Fruit fly (Drosophila melanogaster): ENCODE measurements around the gene CG7044.

CG7044 gene

DNA sequence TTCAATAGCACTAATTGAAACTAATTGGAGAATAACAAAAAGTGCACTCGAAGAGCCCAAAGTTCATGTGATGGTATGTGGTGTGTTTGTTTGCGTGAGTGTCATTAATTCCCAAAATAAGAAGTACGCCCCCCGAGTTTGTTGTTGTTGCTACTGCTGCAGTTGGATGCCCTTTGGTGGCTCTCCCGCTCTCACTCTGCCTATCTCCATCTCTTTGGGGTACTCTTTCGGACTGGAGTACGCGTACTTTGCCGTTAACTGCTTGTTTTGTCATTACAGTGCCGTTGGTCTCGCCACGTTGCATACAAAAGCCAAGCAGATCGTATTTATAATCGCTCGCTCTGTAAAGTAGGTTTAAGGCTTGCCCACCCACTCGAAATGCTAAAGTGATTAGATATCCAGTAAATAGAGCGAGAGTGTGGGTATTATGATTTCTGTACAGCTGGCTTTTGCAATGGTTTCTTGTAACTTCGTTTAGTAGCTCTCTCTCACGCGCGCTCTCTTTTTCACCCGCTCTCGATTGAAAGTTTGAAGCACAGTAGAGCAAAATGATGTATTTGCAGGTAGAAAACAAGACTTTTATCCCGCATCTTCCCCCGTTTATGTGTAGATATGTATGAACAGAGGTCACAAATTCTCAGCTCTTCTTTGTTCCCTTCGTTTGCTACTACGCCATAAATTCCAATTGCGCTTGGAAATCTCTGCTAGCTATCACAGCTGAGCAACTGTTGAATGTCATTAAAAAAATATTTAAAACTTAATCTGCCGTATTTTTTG lies 10.6 kb upstream of the CG7044 start (continued):
- no peak for TF ChIP-seq CG43689 (GFP tag; IDR thresholded peaks at IDR 0.05)
- no peak for TF ChIP-seq Bgb (GFP tag; IDR thresholded peaks at IDR 0.05; ENCODE audit: partially characterized antibody)
- peak; percentile 3 for TF ChIP-seq CG6813 (GFP tag; optimal IDR thresholded peaks at IDR 0.05)
- TF ChIP-seq Aef1 (GFP tag; IDR thresholded peaks at IDR 0.05): no peak
- TF ChIP-seq CG11696 (GFP tag; IDR thresholded peaks at IDR 0.05): no peak
- no peak for TF ChIP-seq CG4404 (GFP tag; IDR thresholded peaks at IDR 0.05)
- no peak for TF ChIP-seq CG12744 (GFP tag; optimal IDR thresholded peaks at IDR 0.05)
- no peak for TF ChIP-seq amos (GFP tag; IDR thresholded peaks at IDR 0.05; ENCODE audit: partially characterized antibody)
- no peak for TF ChIP-seq CG10267 (tag; optimal IDR thresholded peaks at IDR 0.05)
- TF ChIP-seq Blimp-1 (GFP tag; optimal IDR thresholded peaks at IDR 0.05): peak; percentile 34
- peak; percentile 53 for TF ChIP-seq lab (GFP tag; optimal IDR thresholded peaks at IDR 0.05)
- no peak for TF ChIP-seq CkIIα-i1 (GFP tag; IDR thresholded peaks at IDR 0.05)
- TF ChIP-seq CG32772 (GFP tag; IDR thresholded peaks at IDR 0.05): 0 out of 2 replicates have a peak, but pooled peaks have one; percentile 30
- no peak for TF ChIP-seq HLHmδ (GFP tag; optimal IDR thresholded peaks at IDR 0.05)
- no peak for TF ChIP-seq CG6854 (GFP tag; optimal IDR thresholded peaks at IDR 0.05)
- TF ChIP-seq CG18619 (GFP tag; optimal IDR thresholded peaks at IDR 0.05): no peak
- TF ChIP-seq jumu (GFP tag; optimal IDR thresholded peaks at IDR 0.05): no peak
- TF ChIP-seq lbe (GFP tag; optimal IDR thresholded peaks at IDR 0.05): no peak
- no peak; the same call in 1 of the 2 replicates for TF ChIP-seq crol (GFP tag; IDR thresholded peaks at IDR 0.05)
- no peak for TF ChIP-seq Rx (GFP tag; IDR thresholded peaks at IDR 0.05)
- TF ChIP-seq Tbp (GFP tag; optimal IDR thresholded peaks at IDR 0.05): no peak
- TF ChIP-seq CG11085 (GFP tag; IDR thresholded peaks at IDR 0.05): no peak
- TF ChIP-seq chm (GFP tag; IDR thresholded peaks at IDR 0.05): no peak
- peak; percentile 72 for TF ChIP-seq CG3163 (GFP tag; optimal IDR thresholded peaks at IDR 0.05)
- TF ChIP-seq gsb-n (tag; optimal IDR thresholded peaks at IDR 0.05): no peak
- TF ChIP-seq ci (GFP tag; IDR thresholded peaks at IDR 0.05): no peak
- no peak for TF ChIP-seq trem (tag; optimal IDR thresholded peaks at IDR 0.05)
- peak; percentile 26 for TF ChIP-seq shn (GFP tag; optimal IDR thresholded peaks at IDR 0.05)
- no peak for TF ChIP-seq lov (optimal IDR thresholded peaks at IDR 0.05)
- no peak for TF ChIP-seq lov (GFP tag; IDR thresholded peaks at IDR 0.05)
- peak; percentile 69 for TF ChIP-seq gem (tag; optimal IDR thresholded peaks at IDR 0.05)
- no peak for TF ChIP-seq inv (GFP tag; IDR thresholded peaks at IDR 0.05; ENCODE audit: partially characterized antibody)
- TF ChIP-seq seq (GFP tag; IDR thresholded peaks at IDR 0.05): peak; percentile 38; the same call in 1 of the 2 replicates
- TF ChIP-seq CG4424 (GFP tag; optimal IDR thresholded peaks at IDR 0.05): peak; percentile 39
- no peak for TF ChIP-seq hth (optimal IDR thresholded peaks at IDR 0.05)
- TF ChIP-seq B-H1 (GFP tag; IDR thresholded peaks at IDR 0.05): no peak
- TF ChIP-seq ssp (GFP tag; IDR thresholded peaks at IDR 0.05): no peak
- TF ChIP-seq Mad (GFP tag; optimal IDR thresholded peaks at IDR 0.05): no peak
- TF ChIP-seq dmrt11E (tag; optimal IDR thresholded peaks at IDR 0.05): no peak
- TF ChIP-seq Sox102F (GFP tag; optimal IDR thresholded peaks at IDR 0.05): peak; percentile 49
- no peak for TF ChIP-seq slou (GFP tag; optimal IDR thresholded peaks at IDR 0.05)
- TF ChIP-seq H15 (GFP tag; IDR thresholded peaks at IDR 0.05): no peak
- TF ChIP-seq jing (GFP tag; optimal IDR thresholded peaks at IDR 0.05): no peak
- TF ChIP-seq CG8924 (tag; optimal IDR thresholded peaks at IDR 0.05): peak; percentile 5
- no peak for TF ChIP-seq CG18476 (GFP tag; optimal IDR thresholded peaks at IDR 0.05)
- TF ChIP-seq sima (GFP tag; optimal IDR thresholded peaks at IDR 0.05): no peak
- peak; percentile 14 for TF ChIP-seq odd (GFP tag; optimal IDR thresholded peaks at IDR 0.05)
- no peak for TF ChIP-seq NFAT (GFP tag; IDR thresholded peaks at IDR 0.05)
- TF ChIP-seq CG12769 (tag; optimal IDR thresholded peaks at IDR 0.05): peak; percentile 17
- TF ChIP-seq kah (GFP tag; optimal IDR thresholded peaks at IDR 0.05): no peak
- TF ChIP-seq bbx (GFP tag; IDR thresholded peaks at IDR 0.05; ENCODE audit: partially characterized antibody): no peak
